Fruit fly (Drosophila melanogaster) whole organism, prepupa: ENCODE data around the gene swm.

Experiments
- CG3032 ChIP-seq: fragments of 200-800 bp; optimal IDR thresholded peaks from 2 replicates; lab custom pipeline; 2019; ENCODE audit warnings: missing biosample characterization, mild to moderate bottlenecking, missing genetic modification characterization, moderate library complexity
- CG8632 ChIP-seq: fragments of 200-800 bp; sonication (Bioruptor generic); optimal IDR thresholded peaks from 3 replicates; lab custom pipeline; 2016; ENCODE audit warnings: missing biosample characterization, missing genetic modification characterization

- TF ChIP-seq CG3032 (tag; lab: Kevin White, UChicago) (no peak), CG8632 (GFP tag; lab: Kevin White, UChicago) (no peak)
These were observed 13.6 kb upstream of the swm start for dm6 chr2L:19479249-19479984.
